Worm (Caenorhabditis elegans): ENCODE results near the gene F35C8.5.

DNA sequence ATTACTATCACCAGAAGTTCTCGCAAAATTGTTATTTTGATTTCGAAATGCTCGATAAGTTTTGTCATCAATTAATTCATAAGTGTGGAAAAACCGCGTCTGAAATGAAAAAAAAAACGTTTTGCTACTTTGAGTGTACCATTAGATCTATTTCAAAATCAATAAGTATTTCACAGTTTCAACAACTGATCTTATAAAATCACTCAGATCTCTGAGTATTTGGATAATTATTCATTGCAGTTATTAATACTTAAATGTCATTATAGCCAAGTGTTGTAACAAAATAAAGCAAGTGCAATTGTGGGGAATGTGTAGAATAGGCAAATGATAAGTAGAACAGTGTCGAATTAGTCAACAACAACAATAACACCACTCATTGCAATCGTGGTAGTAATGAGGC is 40.7 kb downstream of the F35C8.5 start, which contains the start of gene C03F11.4:
- no peak for TF ChIP-seq lin-13 (GFP tag; optimal IDR thresholded peaks at IDR 0.05)
- TF ChIP-seq ceh-82 (tag; optimal IDR thresholded peaks at IDR 0.05), result no peak
- no peak for TF ChIP-seq nhr-77 (tag; optimal IDR thresholded peaks at IDR 0.05)
- no peak for TF ChIP-seq unc-62 (GFP tag; optimal IDR thresholded peaks at IDR 0.05)
- no peak for TF ChIP-seq elt-1 (tag; optimal IDR thresholded peaks at IDR 0.05)
- no peak for TF ChIP-seq lin-11 (tag; optimal IDR thresholded peaks at IDR 0.05)
- no peak for TF ChIP-seq nhr-11 (tag; optimal IDR thresholded peaks at IDR 0.05)
- no peak for TF ChIP-seq fos-1 (tag; optimal IDR thresholded peaks at IDR 0.05)
- TF ChIP-seq nhr-6 (tag; optimal IDR thresholded peaks at IDR 0.05), result no peak

All from whole organism, L2 larva.